Worm (Caenorhabditis elegans) whole organism, L2 larva: ENCODE results near the gene neg-1.
A peak's percentile ranks its signal among the peaks of the same experiment; 100 is the strongest.

ENCODE experiments used
- C34F6.9 ChIP-seq: fragments of 150-350 bp; optimal IDR thresholded peaks from 2 replicates; lab custom pipeline; 2014; ENCODE audit warnings: missing biosample characterization, missing genetic modification characterization
- F13H6.1 ChIP-seq: sonication (generic microtip); optimal IDR thresholded peaks from 2 replicates; lab custom pipeline; 2016; ENCODE audit warnings: missing genetic modification characterization, missing compliant biosample characterization
- Y55F3AM.14 ChIP-seq: fragments of 200-800 bp; sonication (Bioruptor generic); optimal IDR thresholded peaks from 2 replicates; lab custom pipeline; 2018; ENCODE audit warnings: mild to moderate bottlenecking, missing genetic modification characterization, missing compliant biosample characterization
- ZK546.5 ChIP-seq: sonication (generic microtip); optimal IDR thresholded peaks from 2 replicates; lab custom pipeline; 2017; ENCODE audit warnings: missing biosample characterization, missing genetic modification characterization
- alr-1 ChIP-seq: fragments of 150-350 bp; optimal IDR thresholded peaks from 2 replicates; lab custom pipeline; 2014; ENCODE audit warnings: missing biosample characterization, missing genetic modification characterization
- aly-2 ChIP-seq: fragments of 150-350 bp; optimal IDR thresholded peaks from 2 replicates; lab custom pipeline; 2014; ENCODE audit warnings: missing biosample characterization, missing genetic modification characterization
- ama-1 ChIP-seq: fragments of 150-350 bp; optimal IDR thresholded peaks from 2 replicates; lab custom pipeline; 2018; ENCODE audit warnings: inconsistent platforms
- ceh-16 ChIP-seq: fragments of 150-350 bp; optimal IDR thresholded peaks from 2 replicates; lab custom pipeline; 2014; ENCODE audit warnings: missing biosample characterization, missing genetic modification characterization
- ceh-82 ChIP-seq: fragments of 150-350 bp; optimal IDR thresholded peaks from 2 replicates; lab custom pipeline; 2014; ENCODE audit warnings: missing biosample characterization, missing genetic modification characterization
- crh-2 ChIP-seq: sonication (generic microtip); optimal IDR thresholded peaks from 2 replicates; lab custom pipeline; 2017; ENCODE audit warnings: missing biosample characterization, missing genetic modification characterization
- dmd-4 ChIP-seq: sonication (generic microtip); optimal IDR thresholded peaks from 2 replicates; lab custom pipeline; 2017; ENCODE audit warnings: missing biosample characterization, missing genetic modification characterization
- egl-27 ChIP-seq: sonication (generic microtip); optimal IDR thresholded peaks from 3 replicates; lab custom pipeline; 2017; ENCODE audit warnings: missing biosample characterization, missing genetic modification reagents, missing genetic modification characterization
- elt-1 ChIP-seq: fragments of 150-350 bp; optimal IDR thresholded peaks from 2 replicates; lab custom pipeline; 2014; ENCODE audit warnings: missing biosample characterization, missing genetic modification characterization
- elt-3 ChIP-seq: sonication (generic microtip); optimal IDR thresholded peaks from 2 replicates; lab custom pipeline; 2017; ENCODE audit warnings: missing biosample characterization, missing genetic modification characterization
- fos-1 ChIP-seq: fragments of 150-350 bp; optimal IDR thresholded peaks from 2 replicates; lab custom pipeline; 2014; ENCODE audit warnings: missing biosample characterization, missing genetic modification characterization
- gmeb-1 ChIP-seq: fragments of 150-350 bp; optimal IDR thresholded peaks from 2 replicates; lab custom pipeline; 2014; ENCODE audit warnings: missing biosample characterization, missing genetic modification characterization
- lin-11 ChIP-seq: fragments of 150-350 bp; sonication (generic microtip); optimal IDR thresholded peaks from 2 replicates; lab custom pipeline; 2014; ENCODE audit warnings: missing biosample characterization, missing genetic modification characterization, inconsistent platforms, mixed read lengths
- lin-13 ChIP-seq: fragments of 150-350 bp; optimal IDR thresholded peaks from 2 replicates; lab custom pipeline; 2014; ENCODE audit warnings: missing biosample characterization, missing genetic modification reagents, missing genetic modification characterization
- lin-39 ChIP-seq: fragments of 150-350 bp; optimal IDR thresholded peaks from 2 replicates; lab custom pipeline; 2014; ENCODE audit warnings: missing biosample characterization, missing genetic modification reagents, missing genetic modification characterization
- lsy-2 ChIP-seq, 2 experiments: fragments of 150-350 bp in 1 of 2; sonication (generic microtip) in 1 of 2; optimal IDR thresholded peaks; 2 replicates each; lab custom pipeline; 2014 to 2017; ENCODE audit warnings: missing biosample characterization in 2 of 2, missing genetic modification characterization in 2 of 2
- mab-5 ChIP-seq: fragments of 150-350 bp; optimal IDR thresholded peaks from 2 replicates; lab custom pipeline; 2014; ENCODE audit warnings: missing biosample characterization, missing genetic modification characterization
- mbf-1 ChIP-seq: sonication (generic microtip); optimal IDR thresholded peaks from 2 replicates; lab custom pipeline; 2017; ENCODE audit warnings: missing biosample characterization, missing genetic modification characterization
- nhr-10 ChIP-seq: sonication (generic microtip); optimal IDR thresholded peaks from 2 replicates; lab custom pipeline; 2017; ENCODE audit warnings: missing biosample characterization, missing genetic modification characterization
- nhr-11 ChIP-seq: fragments of 150-350 bp; optimal IDR thresholded peaks from 2 replicates; lab custom pipeline; 2014; ENCODE audit warnings: missing biosample characterization, missing genetic modification characterization
- nhr-12 ChIP-seq: fragments of 150-350 bp; optimal IDR thresholded peaks from 2 replicates; lab custom pipeline; 2014; ENCODE audit warnings: missing biosample characterization, missing genetic modification characterization
- nhr-129 ChIP-seq: fragments of 150-350 bp; optimal IDR thresholded peaks from 2 replicates; lab custom pipeline; 2014; ENCODE audit warnings: missing biosample characterization, missing genetic modification characterization
- nhr-21 ChIP-seq: fragments of 150-350 bp; optimal IDR thresholded peaks from 2 replicates; lab custom pipeline; 2014; ENCODE audit warnings: missing biosample characterization, missing genetic modification characterization
- nhr-23 ChIP-seq: fragments of 150-350 bp; optimal IDR thresholded peaks from 2 replicates; lab custom pipeline; 2014; ENCODE audit warnings: missing biosample characterization, missing genetic modification reagents, missing genetic modification characterization
- nhr-25 ChIP-seq: fragments of 150-350 bp; sonication (generic microtip); optimal IDR thresholded peaks from 3 replicates; lab custom pipeline; 2014; ENCODE audit warnings: missing biosample characterization, missing genetic modification characterization
- nhr-6 ChIP-seq: fragments of 150-350 bp; optimal IDR thresholded peaks from 2 replicates; lab custom pipeline; 2014; ENCODE audit warnings: missing biosample characterization, missing genetic modification characterization
- nhr-77 ChIP-seq: fragments of 150-350 bp; optimal IDR thresholded peaks from 2 replicates; lab custom pipeline; 2014; ENCODE audit warnings: missing biosample characterization, missing genetic modification characterization
- peb-1 ChIP-seq: fragments of 150-350 bp; optimal IDR thresholded peaks from 2 replicates; lab custom pipeline; 2014; ENCODE audit warnings: missing biosample characterization, missing genetic modification characterization
- skn-1 ChIP-seq: sonication (generic microtip); optimal IDR thresholded peaks from 2 replicates; lab custom pipeline; 2017; ENCODE audit warnings: missing biosample characterization, missing genetic modification characterization
- sma-3 ChIP-seq: sonication (generic microtip); optimal IDR thresholded peaks from 2 replicates; lab custom pipeline; 2016; ENCODE audit warnings: missing genetic modification reagents, missing genetic modification characterization, missing compliant biosample characterization
- sma-9 ChIP-seq, 2 experiments: fragments of 150-350 bp in 1 of 2; sonication (generic microtip) in 1 of 2; optimal IDR thresholded peaks; 2 replicates each; lab custom pipeline; 2014 to 2016; ENCODE audit warnings: missing genetic modification characterization in 2 of 2, mild to moderate bottlenecking in 1 of 2, missing biosample characterization in 1 of 2, missing compliant biosample characterization in 1 of 2, missing genetic modification reagents in 1 of 2, moderate library complexity in 1 of 2
- snpc-4 ChIP-seq: fragments of 150-350 bp; optimal IDR thresholded peaks from 2 replicates; lab custom pipeline; 2014; ENCODE audit warnings: missing biosample characterization, missing genetic modification characterization
- unc-55 ChIP-seq: fragments of 150-350 bp; sonication (generic microtip); optimal IDR thresholded peaks from 3 replicates; lab custom pipeline; 2014; ENCODE audit warnings: missing biosample characterization, missing genetic modification reagents, missing genetic modification characterization
- unc-62 ChIP-seq: fragments of 150-350 bp; optimal IDR thresholded peaks from 2 replicates; lab custom pipeline; 2014; ENCODE audit warnings: missing biosample characterization, missing genetic modification reagents, missing genetic modification characterization
- zag-1 ChIP-seq: fragments of 150-350 bp; optimal IDR thresholded peaks from 2 replicates; lab custom pipeline; 2014; ENCODE audit warnings: missing biosample characterization, missing genetic modification characterization
- ztf-11 ChIP-seq: sonication (generic microtip); optimal IDR thresholded peaks from 2 replicates; lab custom pipeline; 2017; ENCODE audit warnings: missing biosample characterization, missing genetic modification characterization
- ztf-4 ChIP-seq: fragments of 150-350 bp; optimal IDR thresholded peaks from 2 replicates; lab custom pipeline; 2014; ENCODE audit warnings: missing biosample characterization, missing genetic modification characterization

The neg-1 gene

ce11 chrV:4375807-4376564 is 1.3 kb upstream of the neg-1 start, which contains the start of gene F32D1.7:
Gene F32D1.7, minus strand, starts transcription at chrV:4376173.
- TF ChIP-seq elt-3 (tag; lab: Kevin White, UChicago) (no peak), aly-2 (no peak), peb-1 (tag; lab: Kevin White, UChicago) (no peak), lsy-2 (tag; optimal IDR thresholded peaks at IDR 0.05; lab: Kevin White, UChicago) (no peak), lin-11 (tag; lab: Kevin White, UChicago) (no peak)

- TF ChIP-seq alr-1 (tag; lab: Kevin White, UChicago) (no peak), nhr-6 (tag; lab: Kevin White, UChicago) (no peak), mab-5 (no peak), ztf-11 (tag; lab: Kevin White, UChicago) (no peak), ama-1 (lab: Kevin White, UChicago) (no peak), unc-55 (GFP tag; lab: Kevin White, UChicago) (no peak), ztf-4 (tag; lab: Kevin White, UChicago) (no peak), nhr-21 (tag; lab: Kevin White, UChicago) (no peak), peb-1 (tag; lab: Kevin White, UChicago) (no peak), nhr-11 (tag; lab: Kevin White, UChicago) (no peak), ceh-16 (tag; lab: Kevin White, UChicago) (no peak), nhr-12 (tag; lab: Kevin White, UChicago) (no peak), sma-3 (GFP tag; lab: Kevin White, UChicago) (no peak), skn-1 (tag; lab: Kevin White, UChicago) (no peak), nhr-23 (no peak), mbf-1 (tag; lab: Kevin White, UChicago) (no peak), dmd-4 (no peak)
Observed at ce11 chrV:4373656-4374055, 1.0 kb downstream of the neg-1 start.

ce11 chrV:4372986-4373385 is 1.7 kb downstream of the neg-1 start:
- TF ChIP-seq unc-62 (GFP tag; lab: Kevin White, UChicago) (no peak), fos-1 (tag; lab: Kevin White, UChicago) (no peak), peb-1 (tag; lab: Kevin White, UChicago) (no peak), C34F6.9 (no peak), zag-1 (tag; lab: Kevin White, UChicago) (no peak), elt-3 (tag; lab: Kevin White, UChicago) (no peak), gmeb-1 (tag; lab: Kevin White, UChicago) (no peak), ztf-4 (tag; lab: Kevin White, UChicago) (no peak), sma-9 (GFP tag; optimal IDR thresholded peaks at IDR 0.05; lab: Kevin White, UChicago) (no peak), sma-9 (tag; optimal IDR thresholded peaks at IDR 0.05; lab: Kevin White, UChicago) (no peak), mab-5 (no peak), nhr-10 (tag; lab: Kevin White, UChicago) (no peak), ceh-82 (no peak), ama-1 (lab: Kevin White, UChicago) (no peak), unc-55 (GFP tag; lab: Kevin White, UChicago) (no peak), nhr-77 (no peak), Y55F3AM.14 (no peak), lin-13 (no peak), alr-1 (tag; lab: Kevin White, UChicago) (no peak), elt-1 (tag; lab: Kevin White, UChicago) (no peak), nhr-25 (tag; lab: Kevin White, UChicago) (no peak)

- peak; percentile 79 for TF ChIP-seq unc-55 (GFP tag; lab: Kevin White, UChicago)
- no peak for TF ChIP-seq ztf-4 (tag; lab: Kevin White, UChicago)
- peak; percentile 27 for TF ChIP-seq egl-27 (tag; lab: Kevin White, UChicago)
- no peak for TF ChIP-seq Y55F3AM.14
- peak; percentile 39 for TF ChIP-seq mab-5
- TF ChIP-seq crh-2: peak; percentile 65
- TF ChIP-seq sma-9 (GFP tag; optimal IDR thresholded peaks at IDR 0.05; lab: Kevin White, UChicago): peak; percentile 16
- TF ChIP-seq sma-9 (tag; optimal IDR thresholded peaks at IDR 0.05; lab: Kevin White, UChicago): no peak
- no peak for TF ChIP-seq skn-1 (tag; lab: Kevin White, UChicago)
- TF ChIP-seq nhr-6 (tag; lab: Kevin White, UChicago): peak; percentile 27
- TF ChIP-seq ama-1 (lab: Kevin White, UChicago): no peak
- no peak for TF ChIP-seq nhr-77
- TF ChIP-seq snpc-4 (tag; lab: Kevin White, UChicago): no peak
- no peak for TF ChIP-seq ZK546.5 (tag; lab: Kevin White, UChicago)
- peak; percentile 36 for TF ChIP-seq sma-3 (GFP tag; lab: Kevin White, UChicago)
- peak; percentile 57 for TF ChIP-seq nhr-25 (tag; lab: Kevin White, UChicago)
- peak; percentile 73 for TF ChIP-seq gmeb-1 (tag; lab: Kevin White, UChicago)
- TF ChIP-seq lsy-2 (tag; optimal IDR thresholded peaks at IDR 0.05; lab: Kevin White, UChicago): peak; percentile 40 to 77
- peak; percentile 60 for TF ChIP-seq C34F6.9
- TF ChIP-seq nhr-129 (tag; lab: Kevin White, UChicago): peak; percentile 38
- TF ChIP-seq F13H6.1: peak; percentile 40
- TF ChIP-seq lin-39 (tag; lab: Kevin White, UChicago): no peak
- TF ChIP-seq, all 48 proteins: peak for 13
Observed at ce11 chrV:4371309-4371933, 3.3 kb downstream of the neg-1 start, which contains the start of the genes gmpr-1 and fipp-1. Gene gmpr-1, minus strand, starts transcription at chrV:4371383. Gene fipp-1, plus strand, starts transcription at chrV:4371807.
